Fruit fly (Drosophila melanogaster) whole organism: Measurements from ENCODE around the gene CG31955.

Experiments used
- CG8478 ChIP-seq: fragments of >200 bp; optimal IDR thresholded peaks from 2 replicates; lab custom pipeline; 2018; ENCODE audit warnings: inconsistent platforms
- psq ChIP-seq: fragments of >200 bp; optimal IDR thresholded peaks from 2 replicates; lab custom pipeline; 2017

DNA sequence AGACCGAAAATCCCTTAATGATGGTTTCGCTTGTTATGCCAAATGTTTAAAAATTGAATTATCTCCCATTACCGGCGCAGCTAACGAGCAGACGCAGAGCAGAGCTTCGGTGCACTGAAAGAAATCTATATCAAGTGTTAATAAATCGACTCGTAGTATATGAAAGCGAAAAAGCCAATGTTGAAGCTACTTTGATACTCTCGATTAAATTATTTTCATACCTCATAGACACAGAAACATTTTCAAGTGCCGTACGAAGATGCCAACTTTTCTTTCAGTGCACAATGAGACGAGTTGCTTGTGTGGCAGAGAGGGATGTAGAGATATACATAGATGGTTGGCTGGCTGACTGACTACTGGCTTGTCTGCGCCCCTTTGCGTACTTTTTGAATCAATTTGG, 37.1 kb downstream of the CG31955 start:
- TF ChIP-seq CG8478 (no peak), psq (lab: Kevin White, UChicago) (no peak)
